Fruit fly (Drosophila melanogaster): ENCODE results near the gene CG13775.

CG13775 gene

dm6 chr2L:6991085-6991484 lies 34.3 kb upstream of the CG13775 start (continued):
- TF ChIP-seq H2.0 (GFP tag; IDR thresholded peaks at IDR 0.05) (0 out of 2 replicates have a peak, but pooled peaks have one; percentile 6), bsh (GFP tag; optimal IDR thresholded peaks at IDR 0.05) (peak in 1 of 2 experiments; percentile 56), chm (GFP tag; IDR thresholded peaks at IDR 0.05) (0 out of 2 replicates have a peak, but pooled peaks have one; percentile 31), zfh1 (GFP tag; IDR thresholded peaks at IDR 0.05) (0 out of 3 replicates have a peak, but pooled peaks have one; percentile 33), BtbVII (GFP tag; optimal IDR thresholded peaks at IDR 0.05) (no peak), sens-2 (GFP tag; IDR thresholded peaks at IDR 0.05) (0 out of 2 replicates have a peak, but pooled peaks have one; percentile 13), zf30C (GFP tag; optimal IDR thresholded peaks at IDR 0.05) (peak; percentile 8), otp (GFP tag; IDR thresholded peaks at IDR 0.05) (peak; percentile 75; the same call in 1 of the 3 replicates), CG11247 (GFP tag; IDR thresholded peaks at IDR 0.05) (0 out of 2 replicates have a peak, but pooled peaks have one; percentile 56), unpg (GFP tag; optimal IDR thresholded peaks at IDR 0.05) (peak; percentile 4)

dm6 chr2L:6971597-6972036 lies 14.9 kb upstream of the CG13775 start, which contains the start of gene snRNP-U1-70K:
TSS of gene snRNP-U1-70K (minus strand) at chr2L:6971737.
- TF ChIP-seq CG4707 (GFP tag; optimal IDR thresholded peaks at IDR 0.05) (no peak), CG9727 (GFP tag; optimal IDR thresholded peaks at IDR 0.05) (no peak), CG30431 (GFP tag; optimal IDR thresholded peaks at IDR 0.05) (no peak), CG32532 (GFP tag; IDR thresholded peaks at IDR 0.05) (no peak), row (GFP tag; IDR thresholded peaks at IDR 0.05) (peak; percentile 42; the same call in 2 of the 3 replicates), org-1 (GFP tag; optimal IDR thresholded peaks at IDR 0.05) (no peak), unpg (GFP tag; optimal IDR thresholded peaks at IDR 0.05) (no peak), Fer1 (GFP tag; optimal IDR thresholded peaks at IDR 0.05) (no peak), Hsf (GFP tag; optimal IDR thresholded peaks at IDR 0.05) (no peak), Aef1 (GFP tag; IDR thresholded peaks at IDR 0.05) (no peak), Pdp1 (GFP tag; optimal IDR thresholded peaks at IDR 0.05) (peak in 1 of 2 experiments; percentile 54), trem (tag; optimal IDR thresholded peaks at IDR 0.05) (peak; percentile 81), Opbp (GFP tag; IDR thresholded peaks at IDR 0.05; ENCODE audit: partially characterized antibody) (peak; percentile 20; the same call in 2 of the 3 replicates), bbx (GFP tag; IDR thresholded peaks at IDR 0.05; ENCODE audit: partially characterized antibody) (peak; percentile 10), CG3726 (GFP tag; IDR thresholded peaks at IDR 0.05) (no peak), sens (GFP tag) (peak; percentile 77), Med (GFP tag) (peak; percentile 83), CG13424 (tag; optimal IDR thresholded peaks at IDR 0.05) (peak; percentile 10), sd (tag; optimal IDR thresholded peaks at IDR 0.05) (peak; percentile 92), hb (GFP tag; IDR thresholded peaks at IDR 0.05; ENCODE audit: partially characterized antibody) (no peak), CG9876 (GFP tag; optimal IDR thresholded peaks at IDR 0.05) (peak; percentile 31), CG18011 (GFP tag; optimal IDR thresholded peaks at IDR 0.05) (peak; percentile 98), fru (optimal IDR thresholded peaks at IDR 0.05) (no peak), pnt (GFP tag; optimal IDR thresholded peaks at IDR 0.05) (no peak), zfh1 (GFP tag; IDR thresholded peaks at IDR 0.05) (0 out of 3 replicates have a peak, but pooled peaks have one; percentile 7), CG11696 (GFP tag; IDR thresholded peaks at IDR 0.05) (no peak), Gug (GFP tag; IDR thresholded peaks at IDR 0.05) (peak; percentile 20; the same call in 1 of the 4 replicates), pita (GFP tag; optimal IDR thresholded peaks at IDR 0.05) (peak; percentile 94), CG33213 (GFP tag; optimal IDR thresholded peaks at IDR 0.05) (peak; percentile 40), CG9797 (GFP tag; optimal IDR thresholded peaks at IDR 0.05) (peak; percentile 94), gfzf (GFP tag; optimal IDR thresholded peaks at IDR 0.05) (peak; percentile 89), Stat92E (GFP tag; optimal IDR thresholded peaks at IDR 0.05) (peak in 1 of 3 experiments; percentile 5), chn (GFP tag; optimal IDR thresholded peaks at IDR 0.05) (peak; percentile 42), Max (GFP tag; optimal IDR thresholded peaks at IDR 0.05) (peak; percentile 21), Deaf1 (tag; optimal IDR thresholded peaks at IDR 0.05) (no peak), CG7556 (GFP tag; optimal IDR thresholded peaks at IDR 0.05) (no peak), CG15073 (GFP tag; optimal IDR thresholded peaks at IDR 0.05) (no peak), CG11247 (GFP tag; IDR thresholded peaks at IDR 0.05) (peak; percentile 19; the same call in 1 of the 2 replicates), CG1832 (GFP tag; optimal IDR thresholded peaks at IDR 0.05) (peak; percentile 35), Gsc (GFP tag; IDR thresholded peaks at IDR 0.05) (no peak), Myb (GFP tag; optimal IDR thresholded peaks at IDR 0.05) (peak; percentile 98)

Data from whole organism, embryonic.